Fruit fly (Drosophila melanogaster): ENCODE measurements around the gene Octbeta1R.

DNA sequence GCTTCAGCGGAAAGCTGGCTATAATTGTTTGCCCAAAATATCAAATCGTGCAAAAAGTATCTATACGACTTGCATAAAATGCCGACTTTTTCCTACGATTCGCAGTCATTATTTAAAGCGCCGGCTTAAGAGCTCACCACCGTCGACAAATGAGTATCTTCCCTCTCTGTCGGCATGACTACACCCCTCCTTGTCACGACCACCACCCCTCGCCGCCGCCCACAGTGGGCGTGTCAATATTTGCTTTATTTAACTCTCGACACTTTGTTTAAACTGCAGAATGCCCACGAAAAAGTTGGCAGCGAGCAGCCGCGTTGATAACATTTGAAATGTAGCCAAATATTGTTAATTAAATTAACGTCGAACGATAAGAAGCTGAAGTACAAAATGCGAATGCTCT is 21.3 kb downstream of the Octbeta1R start:
- TF ChIP-seq usp (GFP tag; optimal IDR thresholded peaks at IDR 0.05) (no peak), pan (optimal IDR thresholded peaks at IDR 0.05) (no peak), CG8478 (optimal IDR thresholded peaks at IDR 0.05) (no peak), EcR (GFP tag; optimal IDR thresholded peaks at IDR 0.05) (no peak)
